Fruit fly (Drosophila melanogaster) whole organism, embryonic: ENCODE measurements around the gene Cka.

ENCODE experiments used
- ATbp ChIP-seq: fragments of 200-800 bp; sonication (Bioruptor generic); optimal IDR thresholded peaks from 2 replicates; lab custom pipeline; 2017; ENCODE audit warnings: missing biosample characterization, mild to moderate bottlenecking, missing genetic modification characterization, missing genetic modification reagents
- Ada2b ChIP-seq: fragments of 200-800 bp; sonication (Bioruptor generic); IDR thresholded peaks from 2 replicates; pipeline ENCODE4 v1.3.6; 2022; ENCODE audit warnings: missing biosample characterization, missing genetic modification characterization
- BtbVII ChIP-seq: fragments of 200-800 bp; sonication (Bioruptor generic); optimal IDR thresholded peaks from 3 replicates; lab custom pipeline; 2017; ENCODE audit warnings: missing biosample characterization, mild to moderate bottlenecking, missing genetic modification characterization
- CG11093 ChIP-seq: fragments of 200-800 bp; sonication (Bioruptor generic); IDR thresholded peaks from 3 replicates; pipeline ENCODE4 v1.3.6; 2022; ENCODE audit warnings: missing biosample characterization, missing genetic modification characterization
- CG11723 ChIP-seq: fragments of 200-800 bp; sonication (Bioruptor generic); optimal IDR thresholded peaks from 2 replicates; lab custom pipeline; 2017; ENCODE audit warnings: missing biosample characterization, mild to moderate bottlenecking, missing genetic modification characterization
- CG12071 ChIP-seq: fragments of 200-800 bp; sonication (Bioruptor generic); optimal IDR thresholded peaks from 3 replicates; lab custom pipeline; 2018; ENCODE audit warnings: missing biosample characterization, mild to moderate bottlenecking, missing genetic modification characterization
- CG12155 ChIP-seq: fragments of 200-800 bp; sonication (Bioruptor generic); optimal IDR thresholded peaks from 3 replicates; lab custom pipeline; 2016; ENCODE audit warnings: missing biosample characterization, missing genetic modification characterization
- CG12236 ChIP-seq: fragments of 200-800 bp; sonication (Bioruptor generic); optimal IDR thresholded peaks from 2 replicates; lab custom pipeline; 2016; ENCODE audit warnings: missing biosample characterization, missing genetic modification characterization
- CG12769 ChIP-seq: fragments of 200-800 bp; sonication (Bioruptor generic); optimal IDR thresholded peaks from 2 replicates; lab custom pipeline; 2019; ENCODE audit warnings: missing biosample characterization, mild to moderate bottlenecking, missing genetic modification characterization, moderate library complexity
- CG13287 ChIP-seq: fragments of 200-800 bp; sonication (Bioruptor generic); IDR thresholded peaks from 2 replicates; pipeline ENCODE4 v1.3.6; 2022; ENCODE audit warnings: missing biosample characterization, missing genetic modification characterization; ENCODE audit not compliant: partially characterized antibody
- CG14710 ChIP-seq: fragments of 200-800 bp; sonication (Bioruptor generic); optimal IDR thresholded peaks from 3 replicates; lab custom pipeline; 2019; ENCODE audit warnings: missing biosample characterization, mild to moderate bottlenecking, missing genetic modification characterization, moderate library complexity
- CG15514 ChIP-seq: fragments of 200-800 bp; sonication (Bioruptor generic); optimal IDR thresholded peaks from 3 replicates; lab custom pipeline; 2017; ENCODE audit warnings: missing biosample characterization, missing genetic modification characterization, mild to moderate bottlenecking, moderate library complexity, missing genetic modification reagents
- CG17568 ChIP-seq: fragments of 200-800 bp; sonication (Bioruptor generic); optimal IDR thresholded peaks from 2 replicates; lab custom pipeline; 2018; ENCODE audit warnings: missing biosample characterization, mild to moderate bottlenecking, missing genetic modification characterization, moderate library complexity
- CG17802 ChIP-seq: fragments of 200-800 bp; sonication (Bioruptor generic); optimal IDR thresholded peaks from 2 replicates; lab custom pipeline; 2018; ENCODE audit warnings: missing biosample characterization, mild to moderate bottlenecking, missing genetic modification characterization, moderate library complexity
- CG1792 ChIP-seq: fragments of 200-800 bp; sonication (Bioruptor generic); optimal IDR thresholded peaks from 2 replicates; lab custom pipeline; 2016; ENCODE audit warnings: missing biosample characterization, missing genetic modification characterization
- CG1832 ChIP-seq: fragments of 200-800 bp; sonication (Bioruptor generic); optimal IDR thresholded peaks from 2 replicates; lab custom pipeline; 2017; ENCODE audit warnings: missing biosample characterization, mild to moderate bottlenecking, missing genetic modification characterization, inconsistent platforms
- CG3281 ChIP-seq: fragments of 200-800 bp; sonication (Bioruptor generic); optimal IDR thresholded peaks from 3 replicates; lab custom pipeline; 2017; ENCODE audit warnings: missing biosample characterization, mild to moderate bottlenecking, missing genetic modification characterization
- CG34422 ChIP-seq: fragments of 200-800 bp; sonication (Bioruptor generic); IDR thresholded peaks from 3 replicates; pipeline ENCODE4 v1.3.6; 2022; ENCODE audit warnings: missing biosample characterization, missing genetic modification characterization
- CG4424 ChIP-seq: fragments of 200-800 bp; sonication (Bioruptor generic); optimal IDR thresholded peaks from 3 replicates; lab custom pipeline; 2016; ENCODE audit warnings: missing biosample characterization, missing genetic modification characterization
- CG8281 ChIP-seq: fragments of 200-800 bp; sonication (Bioruptor generic); optimal IDR thresholded peaks from 2 replicates; lab custom pipeline; 2018; ENCODE audit warnings: missing biosample characterization, mild to moderate bottlenecking, missing genetic modification characterization, moderate library complexity
- CG8478 ChIP-seq: fragments of >200 bp; optimal IDR thresholded peaks from 2 replicates; lab custom pipeline; 2018
- Dfd ChIP-seq, 2 experiments: fragments of >200 bp; optimal IDR thresholded peaks; 2 replicates each; lab custom pipeline; 2017; ENCODE audit warnings: missing biosample characterization in 2 of 2, missing genetic modification characterization in 2 of 2
- Dp ChIP-seq: fragments of 200-800 bp; sonication (Bioruptor generic); optimal IDR thresholded peaks from 2 replicates; lab custom pipeline; 2018; ENCODE audit warnings: missing biosample characterization, mild to moderate bottlenecking, missing genetic modification characterization, moderate library complexity
- Fer1 ChIP-seq: fragments of 200-800 bp; sonication (Bioruptor generic); optimal IDR thresholded peaks from 2 replicates; lab custom pipeline; 2017; ENCODE audit warnings: missing biosample characterization, mild to moderate bottlenecking, missing genetic modification characterization
- Fer2 ChIP-seq: fragments of 200-800 bp; sonication (Bioruptor generic); optimal IDR thresholded peaks from 2 replicates; lab custom pipeline; 2018; ENCODE audit warnings: missing biosample characterization, mild to moderate bottlenecking, missing genetic modification characterization, moderate library complexity
- H15 ChIP-seq: fragments of 200-800 bp; sonication (Bioruptor generic); IDR thresholded peaks from 3 replicates; pipeline ENCODE4 v1.3.6; 2022; ENCODE audit warnings: missing biosample characterization, missing genetic modification characterization
- HmgZ ChIP-seq: fragments of 200-800 bp; sonication (Bioruptor generic); optimal IDR thresholded peaks from 2 replicates; lab custom pipeline; 2018; ENCODE audit warnings: missing biosample characterization, mild to moderate bottlenecking, missing genetic modification characterization
- Hr3 ChIP-seq: fragments of 200-800 bp; sonication (Bioruptor generic); optimal IDR thresholded peaks from 3 replicates; lab custom pipeline; 2016; ENCODE audit warnings: missing biosample characterization, missing genetic modification characterization
- Lpt ChIP-seq: fragments of >200 bp; optimal IDR thresholded peaks from 2 replicates; lab custom pipeline; 2018; ENCODE audit warnings: missing biosample characterization, missing genetic modification characterization
- Med ChIP-seq: fragments of 200-800 bp; sonication (Bioruptor generic); peaks from one replicate; lab custom pipeline; 2016; ENCODE audit warnings: missing biosample characterization, missing genetic modification characterization, mild to moderate bottlenecking, inconsistent platforms, moderate library complexity
- Ravus ChIP-seq: fragments of 200-800 bp; sonication (Bioruptor generic); IDR thresholded peaks from 2 replicates; pipeline ENCODE4 v1.3.6; 2022; ENCODE audit warnings: missing biosample characterization, missing genetic modification characterization
- Rfx ChIP-seq: fragments of 200-800 bp; sonication (Bioruptor generic); IDR thresholded peaks from 2 replicates; pipeline ENCODE4 v1.3.6; 2022; ENCODE audit warnings: missing biosample characterization, missing genetic modification characterization
- Rx ChIP-seq: fragments of 200-800 bp; sonication (Bioruptor generic); IDR thresholded peaks from 2 replicates; pipeline ENCODE4 v1.3.6; 2022; ENCODE audit warnings: missing biosample characterization, missing genetic modification characterization
- Sin3A ChIP-seq: fragments of >200 bp; optimal IDR thresholded peaks from 2 replicates; lab custom pipeline; 2018
- al ChIP-seq: fragments of 200-800 bp; sonication (Bioruptor generic); IDR thresholded peaks from 2 replicates; pipeline ENCODE4 v1.3.6; 2022; ENCODE audit warnings: missing biosample characterization, missing genetic modification characterization
- crol ChIP-seq: fragments of 200-800 bp; sonication (Bioruptor generic); IDR thresholded peaks from 2 replicates; pipeline ENCODE4 v1.3.6; 2022; ENCODE audit warnings: missing biosample characterization, missing genetic modification characterization
- cwo ChIP-seq: fragments of 200-800 bp; sonication (Bioruptor generic); optimal IDR thresholded peaks from 3 replicates; lab custom pipeline; 2017; ENCODE audit warnings: missing biosample characterization, missing genetic modification characterization, mild to moderate bottlenecking, moderate library complexity, missing genetic modification reagents
- ftz-f1 ChIP-seq: fragments of 200-800 bp; sonication (Bioruptor generic); optimal IDR thresholded peaks from 2 replicates; lab custom pipeline; 2016; ENCODE audit warnings: missing biosample characterization, missing genetic modification characterization
- grau ChIP-seq: fragments of 200-800 bp; optimal IDR thresholded peaks from 3 replicates; lab custom pipeline; 2019; ENCODE audit warnings: missing biosample characterization, mild to moderate bottlenecking, missing genetic modification characterization, moderate library complexity
- gsb ChIP-seq: fragments of 200-800 bp; sonication (Bioruptor generic); IDR thresholded peaks from 2 replicates; pipeline ENCODE4 v1.3.6; 2022; ENCODE audit warnings: missing biosample characterization, missing genetic modification characterization
- hkb ChIP-seq, 2 experiments: fragments of 200-800 bp in 1 of 2; fragments of >200 bp in 1 of 2; sonication (Bioruptor generic) in 1 of 2; IDR thresholded peaks in 1 of 2; optimal IDR thresholded peaks in 1 of 2; 2 replicates each; pipeline versions ENCODE4 v1.3.6 to Lab custom; 2017 to 2022; ENCODE audit warnings: missing biosample characterization in 1 of 2, missing genetic modification characterization in 1 of 2
- insv ChIP-seq, 2 experiments: fragments of 200-800 bp; sonication (Bioruptor generic); optimal IDR thresholded peaks; 3 replicates each; lab custom pipeline; 2016 to 2018; ENCODE audit warnings: missing biosample characterization in 2 of 2, missing genetic modification characterization in 2 of 2
- inv ChIP-seq: fragments of 200-800 bp; sonication (Bioruptor generic); IDR thresholded peaks from 2 replicates; pipeline ENCODE4 v1.3.6; 2022; ENCODE audit warnings: missing biosample characterization, missing genetic modification characterization; ENCODE audit not compliant: partially characterized antibody
- jumu ChIP-seq: fragments of 200-800 bp; sonication (Bioruptor generic); optimal IDR thresholded peaks from 3 replicates; lab custom pipeline; 2016; ENCODE audit warnings: missing biosample characterization, missing genetic modification characterization
- kay ChIP-seq: fragments of 200-800 bp; sonication (Bioruptor generic); optimal IDR thresholded peaks from 2 replicates; lab custom pipeline; 2016; ENCODE audit warnings: missing biosample characterization, missing genetic modification characterization
- lmd ChIP-seq: fragments of 200-800 bp; sonication (Bioruptor generic); IDR thresholded peaks from 2 replicates; pipeline ENCODE4 v1.3.6; 2022; ENCODE audit warnings: missing biosample characterization, missing genetic modification characterization
- mirr ChIP-seq: fragments of 200-800 bp; sonication (Bioruptor generic); optimal IDR thresholded peaks from 3 replicates; lab custom pipeline; 2018; ENCODE audit warnings: missing biosample characterization, mild to moderate bottlenecking, missing genetic modification characterization
- nerfin-1 ChIP-seq: fragments of 200-800 bp; sonication (Bioruptor generic); optimal IDR thresholded peaks from 3 replicates; lab custom pipeline; 2019; ENCODE audit warnings: missing biosample characterization, mild to moderate bottlenecking, missing genetic modification characterization, moderate library complexity
- phol ChIP-seq: fragments of 200-800 bp; sonication (Bioruptor generic); optimal IDR thresholded peaks from 3 replicates; lab custom pipeline; 2018; ENCODE audit warnings: missing biosample characterization, mild to moderate bottlenecking, missing genetic modification characterization, moderate library complexity
- schlank ChIP-seq: fragments of 200-800 bp; sonication (Bioruptor generic); optimal IDR thresholded peaks from 2 replicates; lab custom pipeline; 2018; ENCODE audit warnings: missing biosample characterization, mild to moderate bottlenecking, missing genetic modification characterization

Cka gene

dm6 chr2L:8030693-8031210, at the start of gene Cka (continued):
- TF ChIP-seq H15 (GFP tag; lab: Robert Waterston, UW) (no peak), phol (tag; lab: Kevin White, UChicago) (peak; percentile 7), CG12236 (GFP tag; lab: Kevin White, UChicago) (no peak), gsb (no peak), CG13287 (GFP tag; lab: Robert Waterston, UW) (0 out of 2 replicates have a peak, but pooled peaks have one; percentile 17), Hr3 (GFP tag; lab: Kevin White, UChicago) (no peak), Dfd (GFP tag; optimal IDR thresholded peaks at IDR 0.05; lab: Kevin White, UChicago) (no peak), lmd (GFP tag; lab: Robert Waterston, UW) (no peak), jumu (GFP tag; lab: Kevin White, UChicago) (peak; percentile 13), ATbp (GFP tag; lab: Kevin White, UChicago) (no peak), Ravus (no peak), Lpt (GFP tag; lab: Kevin White, UChicago) (no peak), HmgZ (tag; lab: Kevin White, UChicago) (peak; percentile 72), grau (tag; lab: Kevin White, UChicago) (no peak), CG1832 (peak; percentile 97), CG11093 (GFP tag; lab: Robert Waterston, UW) (no peak), Rfx (GFP tag; lab: Robert Waterston, UW) (peak; percentile 53), Fer1 (GFP tag; lab: Kevin White, UChicago) (peak; percentile 43), ftz-f1 (GFP tag; lab: Kevin White, UChicago) (peak; percentile 69), cwo (GFP tag; lab: Kevin White, UChicago) (no peak), CG12769 (tag; lab: Kevin White, UChicago) (no peak), CG4424 (GFP tag; lab: Kevin White, UChicago) (no peak), CG14710 (tag; lab: Kevin White, UChicago) (peak; percentile 49), kay (GFP tag; lab: Kevin White, UChicago) (no peak), CG15514 (GFP tag; lab: Kevin White, UChicago) (peak; percentile 12), Med (GFP tag; lab: Kevin White, UChicago) (peak; percentile 87), mirr (GFP tag; lab: Kevin White, UChicago) (peak; percentile 22), nerfin-1 (tag; lab: Kevin White, UChicago) (peak; percentile 80), Sin3A (lab: Kevin White, UChicago) (peak; percentile 46), al (GFP tag; lab: Robert Waterston, UW) (no peak), inv (GFP tag; lab: Robert Waterston, UW) (no peak; the same call in 1 of the 2 replicates), CG8281 (no peak), CG11723 (GFP tag; lab: Kevin White, UChicago) (no peak), Rx (GFP tag; lab: Robert Waterston, UW) (no peak), hkb (optimal IDR thresholded peaks at IDR 0.05; lab: Kevin White, UChicago) (peak; percentile 59), hkb (GFP tag; IDR thresholded peaks at IDR 0.05; lab: Robert Waterston, UW) (no peak), CG17568 (GFP tag; lab: Kevin White, UChicago) (no peak), crol (GFP tag; lab: Robert Waterston, UW) (peak; percentile 38; the same call in 1 of the 2 replicates), CG12071 (GFP tag; lab: Kevin White, UChicago) (peak; percentile 59), CG8478 (lab: Kevin White, UChicago) (peak; percentile 97), BtbVII (GFP tag; lab: Kevin White, UChicago) (no peak), insv (GFP tag; optimal IDR thresholded peaks at IDR 0.05; lab: Kevin White, UChicago) (no peak), Ada2b (GFP tag; lab: Robert Waterston, UW) (no peak), CG1792 (GFP tag; lab: Kevin White, UChicago) (no peak), CG17802 (tag; lab: Kevin White, UChicago) (no peak), Fer2 (tag; lab: Kevin White, UChicago) (no peak), schlank (tag; lab: Kevin White, UChicago) (peak; percentile 31), CG34422 (GFP tag; lab: Robert Waterston, UW) (peak; percentile 85), Dp (GFP tag; lab: Kevin White, UChicago) (peak; percentile 17), CG12155 (GFP tag; lab: Kevin White, UChicago) (no peak), CG3281 (GFP tag; lab: Kevin White, UChicago) (peak; percentile 43)
